Fruit fly (Drosophila melanogaster): Measurements from ENCODE around the gene CadN.

The CadN gene

DNA sequence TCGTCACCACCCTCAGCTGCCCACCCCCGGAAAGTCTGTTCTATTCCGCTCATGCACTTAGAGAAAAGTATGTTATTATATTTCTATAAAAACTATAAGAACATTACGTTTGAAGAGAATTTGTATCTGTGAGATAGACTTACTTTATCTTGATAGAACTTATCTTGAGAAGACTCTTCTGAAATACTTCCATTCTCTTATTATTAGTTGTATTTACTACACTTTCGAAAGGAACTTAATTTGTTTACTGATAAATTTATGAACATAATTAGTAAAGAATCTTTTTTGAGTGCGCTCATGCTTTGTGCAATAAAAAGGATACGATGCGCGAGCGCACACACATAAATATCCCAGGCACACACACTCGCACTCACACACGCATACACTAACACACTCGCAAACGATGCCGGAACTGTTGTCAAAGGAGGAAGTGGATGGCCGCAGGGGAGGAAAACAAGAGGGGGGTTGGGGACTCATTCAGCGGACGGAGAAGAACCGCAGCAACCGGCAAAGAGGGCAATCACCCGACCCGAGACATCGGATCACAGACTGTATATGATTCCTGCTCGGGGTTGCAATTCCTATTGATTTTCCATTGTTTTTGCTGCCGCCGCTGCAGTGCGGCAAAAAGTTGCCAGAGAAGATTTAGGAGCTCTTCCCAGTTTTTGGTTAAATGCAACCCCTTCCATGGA lies 30.9 kb downstream of the CadN start (continued):
- TF ChIP-seq CG9727 (GFP tag; optimal IDR thresholded peaks at IDR 0.05) = peak; percentile 57
- peak; percentile 77 for TF ChIP-seq CG10979 (tag; optimal IDR thresholded peaks at IDR 0.05)
- TF ChIP-seq CG12299 (tag; optimal IDR thresholded peaks at IDR 0.05) = no peak
- TF ChIP-seq sqz (GFP tag; optimal IDR thresholded peaks at IDR 0.05) = peak; percentile 26
- no peak for TF ChIP-seq CG6765 (GFP tag; optimal IDR thresholded peaks at IDR 0.05)
- TF ChIP-seq CG15269 (tag; optimal IDR thresholded peaks at IDR 0.05) = peak; percentile 5
- peak; percentile 57 for TF ChIP-seq CG10267 (tag; optimal IDR thresholded peaks at IDR 0.05)
- TF ChIP-seq CG15696 (tag; optimal IDR thresholded peaks at IDR 0.05) = peak; percentile 35
- peak; percentile 50 for TF ChIP-seq Spps (tag; optimal IDR thresholded peaks at IDR 0.05)
- peak; percentile 73 for TF ChIP-seq CG18262 (tag; optimal IDR thresholded peaks at IDR 0.05)
- peak; percentile 55 for TF ChIP-seq CG7839 (tag; optimal IDR thresholded peaks at IDR 0.05)
- no peak; the same call in 1 of the 3 replicates for TF ChIP-seq row (GFP tag; IDR thresholded peaks at IDR 0.05)
- peak; percentile 31 for TF ChIP-seq CG18599 (GFP tag; optimal IDR thresholded peaks at IDR 0.05)
- peak; percentile 46 for TF ChIP-seq trem (tag; optimal IDR thresholded peaks at IDR 0.05)
- peak; percentile 17 for TF ChIP-seq Abd-B (GFP tag; optimal IDR thresholded peaks at IDR 0.05)
- TF ChIP-seq CG6654 (GFP tag; optimal IDR thresholded peaks at IDR 0.05) = no peak
- no peak for TF ChIP-seq bab2 (GFP tag; optimal IDR thresholded peaks at IDR 0.05)
- TF ChIP-seq CG17361 (GFP tag; IDR thresholded peaks at IDR 0.05) = peak; percentile 52; the same call in 2 of the 3 replicates
- TF ChIP-seq CG13894 (tag; optimal IDR thresholded peaks at IDR 0.05) = no peak
- peak; percentile 19 for TF ChIP-seq lab (GFP tag; optimal IDR thresholded peaks at IDR 0.05)
- peak; percentile 52 for TF ChIP-seq fd96Cb (tag; optimal IDR thresholded peaks at IDR 0.05)
- TF ChIP-seq Oaz (GFP tag; IDR thresholded peaks at IDR 0.05) = no peak
- TF ChIP-seq crol (GFP tag; IDR thresholded peaks at IDR 0.05) = peak; percentile 50
- TF ChIP-seq grau (tag; optimal IDR thresholded peaks at IDR 0.05) = peak; percentile 63
- TF ChIP-seq croc (GFP tag; conservative IDR thresholded peaks at IDR 0.05) = no peak
- TF ChIP-seq gcm (GFP tag; optimal IDR thresholded peaks at IDR 0.05) = peak; percentile 26
- no peak for TF ChIP-seq abd-A (tag; optimal IDR thresholded peaks at IDR 0.05)
- TF ChIP-seq CG1832 (GFP tag; optimal IDR thresholded peaks at IDR 0.05) = no peak
- TF ChIP-seq CG14441 (GFP tag; IDR thresholded peaks at IDR 0.05) = no peak
- TF ChIP-seq CG13424 (tag; optimal IDR thresholded peaks at IDR 0.05) = peak; percentile 62
- no peak for TF ChIP-seq CG17912 (GFP tag; optimal IDR thresholded peaks at IDR 0.05)
- no peak for TF ChIP-seq fd3F (GFP tag; optimal IDR thresholded peaks at IDR 0.05)
- TF ChIP-seq CG10209 (GFP tag; optimal IDR thresholded peaks at IDR 0.05) = peak; percentile 10
- TF ChIP-seq az2 (GFP tag; optimal IDR thresholded peaks at IDR 0.05) = peak; percentile 4
- TF ChIP-seq CG5953 (GFP tag; IDR thresholded peaks at IDR 0.05) = no peak
- TF ChIP-seq Taf1 (GFP tag; IDR thresholded peaks at IDR 0.05) = no peak
- no peak for TF ChIP-seq MESR4 (GFP tag; optimal IDR thresholded peaks at IDR 0.05)
- no peak for TF ChIP-seq CG8281 (tag; optimal IDR thresholded peaks at IDR 0.05)
- peak; percentile 45 for TF ChIP-seq Sox102F (GFP tag; optimal IDR thresholded peaks at IDR 0.05)
- peak; percentile 10; the same call in 1 of the 2 replicates for TF ChIP-seq chm (GFP tag; IDR thresholded peaks at IDR 0.05)
- no peak for TF ChIP-seq hth (optimal IDR thresholded peaks at IDR 0.05)
- peak; percentile 64 for TF ChIP-seq Ssrp (tag; optimal IDR thresholded peaks at IDR 0.05)
- TF ChIP-seq Hr51 (GFP tag; optimal IDR thresholded peaks at IDR 0.05) = peak in 1 of 2 experiments; percentile 40
